Fruit fly (Drosophila melanogaster) whole organism, embryonic: ENCODE data around the gene Dif.

ENCODE experiments used
- Adf1 ChIP-seq: fragments of 200-800 bp; sonication (Bioruptor generic); IDR thresholded peaks from 2 replicates; pipeline ENCODE4 v1.3.6; 2022; ENCODE audit warnings: missing biosample characterization, missing genetic modification characterization
- Aef1 ChIP-seq: fragments of 200-800 bp; sonication (Bioruptor generic); IDR thresholded peaks from 3 replicates; pipeline ENCODE4 v1.3.6; 2022; ENCODE audit warnings: missing biosample characterization, missing genetic modification characterization
- Atf-2 ChIP-seq: fragments of 200-800 bp; sonication (Bioruptor generic); optimal IDR thresholded peaks from 2 replicates; lab custom pipeline; 2016; ENCODE audit warnings: missing biosample characterization, missing genetic modification characterization
- Bgb ChIP-seq: fragments of 200-800 bp; sonication (Bioruptor generic); IDR thresholded peaks from 2 replicates; pipeline ENCODE4 v1.3.6; 2022; ENCODE audit warnings: missing biosample characterization, missing genetic modification characterization; ENCODE audit not compliant: partially characterized antibody
- CG11695 ChIP-seq: fragments of 200-800 bp; sonication (Bioruptor generic); IDR thresholded peaks from 3 replicates; pipeline ENCODE4 v1.3.6; 2022; ENCODE audit warnings: missing biosample characterization, missing genetic modification characterization
- CG12071 ChIP-seq: fragments of 200-800 bp; sonication (Bioruptor generic); optimal IDR thresholded peaks from 3 replicates; lab custom pipeline; 2018; ENCODE audit warnings: missing biosample characterization, mild to moderate bottlenecking, missing genetic modification characterization
- CG1233 ChIP-seq: fragments of 200-800 bp; sonication (Bioruptor generic); optimal IDR thresholded peaks from 4 replicates; lab custom pipeline; 2018; ENCODE audit warnings: missing biosample characterization, mild to moderate bottlenecking, missing genetic modification characterization
- CG13287 ChIP-seq: fragments of 200-800 bp; sonication (Bioruptor generic); IDR thresholded peaks from 2 replicates; pipeline ENCODE4 v1.3.6; 2022; ENCODE audit warnings: missing biosample characterization, missing genetic modification characterization; ENCODE audit not compliant: partially characterized antibody
- CG13296 ChIP-seq: fragments of 200-800 bp; sonication (Bioruptor generic); optimal IDR thresholded peaks from 3 replicates; lab custom pipeline; 2018; ENCODE audit warnings: missing biosample characterization, mild to moderate bottlenecking, missing genetic modification characterization
- CG14860 ChIP-seq: fragments of 200-800 bp; sonication (Bioruptor generic); IDR thresholded peaks from 3 replicates; pipeline ENCODE4 v1.3.6; 2022; ENCODE audit warnings: missing biosample characterization, missing genetic modification characterization; ENCODE audit not compliant: partially characterized antibody
- CG15514 ChIP-seq: fragments of 200-800 bp; sonication (Bioruptor generic); optimal IDR thresholded peaks from 3 replicates; lab custom pipeline; 2017; ENCODE audit warnings: missing biosample characterization, missing genetic modification characterization, mild to moderate bottlenecking, moderate library complexity, missing genetic modification reagents
- CG3281 ChIP-seq: fragments of 200-800 bp; sonication (Bioruptor generic); optimal IDR thresholded peaks from 3 replicates; lab custom pipeline; 2017; ENCODE audit warnings: missing biosample characterization, mild to moderate bottlenecking, missing genetic modification characterization
- CG4328 ChIP-seq: fragments of 200-800 bp; sonication (Bioruptor generic); optimal IDR thresholded peaks from 3 replicates; lab custom pipeline; 2017; ENCODE audit warnings: missing biosample characterization, missing genetic modification reagents, missing genetic modification characterization
- CG4617 ChIP-seq: fragments of 200-800 bp; sonication (Bioruptor generic); optimal IDR thresholded peaks from 3 replicates; lab custom pipeline; 2016; ENCODE audit warnings: missing biosample characterization, missing genetic modification characterization, borderline replicate concordance
- CG6765 ChIP-seq: fragments of 200-800 bp; sonication (Bioruptor generic); optimal IDR thresholded peaks from 3 replicates; lab custom pipeline; 2017; ENCODE audit warnings: missing biosample characterization, mild to moderate bottlenecking, missing genetic modification characterization
- CG8924 ChIP-seq: fragments of 200-800 bp; optimal IDR thresholded peaks from 3 replicates; lab custom pipeline; 2019; ENCODE audit warnings: missing biosample characterization, mild to moderate bottlenecking, missing genetic modification characterization, moderate library complexity
- CG9609 ChIP-seq: fragments of 200-800 bp; sonication (Bioruptor generic); optimal IDR thresholded peaks from 3 replicates; lab custom pipeline; 2016; ENCODE audit warnings: missing biosample characterization, missing genetic modification characterization
- Dip3 ChIP-seq: fragments of 200-800 bp; sonication (Bioruptor generic); optimal IDR thresholded peaks from 3 replicates; lab custom pipeline; 2016; ENCODE audit warnings: missing biosample characterization, missing genetic modification characterization
- Dp ChIP-seq: fragments of 200-800 bp; sonication (Bioruptor generic); optimal IDR thresholded peaks from 2 replicates; lab custom pipeline; 2018; ENCODE audit warnings: missing biosample characterization, mild to moderate bottlenecking, missing genetic modification characterization, moderate library complexity
- E2f2 ChIP-seq: fragments of 200-800 bp; sonication (Bioruptor generic); IDR thresholded peaks from 2 replicates; pipeline ENCODE4 v1.3.6; 2022; ENCODE audit warnings: missing biosample characterization, missing genetic modification characterization
- Eip74EF ChIP-seq, 2 experiments: fragments of 200-800 bp in 1 of 2; fragments of >200 bp in 1 of 2; sonication (Bioruptor generic) in 1 of 2; optimal IDR thresholded peaks; 2 replicates each; lab custom pipeline; 2017 to 2019; ENCODE audit warnings: missing biosample characterization in 2 of 2, missing genetic modification characterization in 2 of 2, mild to moderate bottlenecking in 1 of 2, moderate library complexity in 1 of 2
- Ets97D ChIP-seq: fragments of 200-800 bp; sonication (Bioruptor generic); optimal IDR thresholded peaks from 3 replicates; lab custom pipeline; 2016; ENCODE audit warnings: missing biosample characterization, missing genetic modification characterization
- Fer2 ChIP-seq: fragments of 200-800 bp; sonication (Bioruptor generic); optimal IDR thresholded peaks from 2 replicates; lab custom pipeline; 2018; ENCODE audit warnings: missing biosample characterization, mild to moderate bottlenecking, missing genetic modification characterization, moderate library complexity
- HLHmδ ChIP-seq: fragments of 200-800 bp; sonication (Bioruptor generic); optimal IDR thresholded peaks from 2 replicates; lab custom pipeline; 2018; ENCODE audit warnings: missing biosample characterization, mild to moderate bottlenecking, missing genetic modification characterization, moderate library complexity
- Hand ChIP-seq: fragments of 200-800 bp; sonication (Bioruptor generic); optimal IDR thresholded peaks from 2 replicates; lab custom pipeline; 2017; ENCODE audit warnings: mild to moderate bottlenecking, missing biosample characterization, missing genetic modification reagents, missing genetic modification characterization
- HmgZ ChIP-seq: fragments of 200-800 bp; sonication (Bioruptor generic); optimal IDR thresholded peaks from 2 replicates; lab custom pipeline; 2018; ENCODE audit warnings: missing biosample characterization, mild to moderate bottlenecking, missing genetic modification characterization
- Hr3 ChIP-seq: fragments of 200-800 bp; sonication (Bioruptor generic); optimal IDR thresholded peaks from 3 replicates; lab custom pipeline; 2016; ENCODE audit warnings: missing biosample characterization, missing genetic modification characterization
- MBD-R2 ChIP-seq: fragments of 200-800 bp; sonication (Bioruptor generic); IDR thresholded peaks from 2 replicates; pipeline ENCODE4 v1.3.6; 2022; ENCODE audit warnings: missing biosample characterization, missing genetic modification characterization
- Opbp ChIP-seq: fragments of 200-800 bp; sonication (Bioruptor generic); IDR thresholded peaks from 3 replicates; pipeline ENCODE4 v1.3.6; 2022; ENCODE audit warnings: missing biosample characterization, missing genetic modification characterization; ENCODE audit not compliant: partially characterized antibody
- ase ChIP-seq: fragments of 200-800 bp; sonication (Bioruptor generic); IDR thresholded peaks from 3 replicates; pipeline ENCODE4 v1.3.6; 2022; ENCODE audit warnings: missing biosample characterization, missing genetic modification characterization
- bab2 ChIP-seq: fragments of 200-800 bp; sonication (Bioruptor generic); optimal IDR thresholded peaks from 2 replicates; lab custom pipeline; 2016; ENCODE audit warnings: missing biosample characterization, missing genetic modification characterization
- bsh ChIP-seq, 2 experiments: fragments of 200-800 bp; sonication (Bioruptor generic); optimal IDR thresholded peaks; 2 replicates each; lab custom pipeline; 2017 to 2018; ENCODE audit warnings: mild to moderate bottlenecking in 2 of 2, missing biosample characterization in 2 of 2, missing genetic modification characterization in 2 of 2, moderate library complexity in 1 of 2
- caup ChIP-seq: fragments of 200-800 bp; sonication (Bioruptor generic); optimal IDR thresholded peaks from 3 replicates; lab custom pipeline; 2017; ENCODE audit warnings: missing biosample characterization, mild to moderate bottlenecking, missing genetic modification characterization, moderate library complexity; ENCODE audit not compliant: severe bottlenecking
- chinmo ChIP-seq: fragments of 200-800 bp; sonication (Bioruptor generic); IDR thresholded peaks from 4 replicates; pipeline ENCODE4 v1.3.6; 2022; ENCODE audit warnings: missing biosample characterization, missing genetic modification characterization; ENCODE audit not compliant: partially characterized antibody
- crol ChIP-seq: fragments of 200-800 bp; sonication (Bioruptor generic); IDR thresholded peaks from 2 replicates; pipeline ENCODE4 v1.3.6; 2022; ENCODE audit warnings: missing biosample characterization, missing genetic modification characterization
- ewg ChIP-seq: fragments of 200-800 bp; sonication (Bioruptor generic); optimal IDR thresholded peaks from 3 replicates; lab custom pipeline; 2017; ENCODE audit warnings: mild to moderate bottlenecking, missing biosample characterization, missing genetic modification reagents, missing genetic modification characterization
- gem ChIP-seq: fragments of 200-800 bp; sonication (Bioruptor generic); optimal IDR thresholded peaks from 2 replicates; lab custom pipeline; 2019; ENCODE audit warnings: missing biosample characterization, mild to moderate bottlenecking, missing genetic modification characterization, moderate library complexity
- gfzf ChIP-seq: fragments of 200-800 bp; sonication (Bioruptor generic); optimal IDR thresholded peaks from 2 replicates; lab custom pipeline; 2016; ENCODE audit warnings: missing biosample characterization, mild to moderate bottlenecking, missing genetic modification characterization, moderate library complexity
- her ChIP-seq: fragments of 200-800 bp; sonication (Bioruptor generic); optimal IDR thresholded peaks from 2 replicates; lab custom pipeline; 2016; ENCODE audit warnings: missing biosample characterization, missing genetic modification characterization
- onecut ChIP-seq: fragments of 200-800 bp; sonication (Bioruptor generic); IDR thresholded peaks from 2 replicates; pipeline ENCODE4 v1.3.6; 2022; ENCODE audit warnings: missing biosample characterization, missing genetic modification characterization
- phol ChIP-seq: fragments of 200-800 bp; sonication (Bioruptor generic); optimal IDR thresholded peaks from 3 replicates; lab custom pipeline; 2018; ENCODE audit warnings: missing biosample characterization, mild to moderate bottlenecking, missing genetic modification characterization, moderate library complexity
- scrt ChIP-seq: fragments of 200-800 bp; sonication (Bioruptor generic); optimal IDR thresholded peaks from 2 replicates; lab custom pipeline; 2018; ENCODE audit warnings: missing biosample characterization, mild to moderate bottlenecking, missing genetic modification characterization, moderate library complexity
- sima ChIP-seq: fragments of 200-800 bp; sonication (Bioruptor generic); optimal IDR thresholded peaks from 2 replicates; lab custom pipeline; 2016; ENCODE audit warnings: missing biosample characterization, missing genetic modification characterization
- tgo ChIP-seq: fragments of 200-800 bp; sonication (Bioruptor generic); IDR thresholded peaks from 3 replicates; pipeline ENCODE4 v1.3.6; 2022; ENCODE audit warnings: missing biosample characterization, missing genetic modification characterization
- vvl ChIP-seq: fragments of 200-800 bp; sonication (Bioruptor generic); IDR thresholded peaks from 2 replicates; pipeline ENCODE4 v1.3.6; 2022; ENCODE audit warnings: missing biosample characterization, missing genetic modification characterization
- zen2 ChIP-seq: fragments of 200-800 bp; sonication (Bioruptor generic); IDR thresholded peaks from 3 replicates; pipeline ENCODE4 v1.3.6; 2022; ENCODE audit warnings: missing biosample characterization, missing genetic modification characterization; ENCODE audit not compliant: partially characterized antibody

Gene Dif

dm6 chr2L:17433030-17433912 is at the start of gene Dif, which contains the start of gene CG5043:
Dif (minus strand) TSS chr2L:17433161.
CG5043 (plus strand) TSS chr2L:17433862.
- TF ChIP-seq E2f2 (peak; percentile 86), CG15514 (GFP tag; lab: Kevin White, UChicago) (peak; percentile 28), CG12071 (GFP tag; lab: Kevin White, UChicago) (peak; percentile 41), HmgZ (peak; percentile 23), gfzf (GFP tag; lab: Kevin White, UChicago) (no peak), phol (tag; lab: Kevin White, UChicago) (no peak), Bgb (GFP tag; lab: Robert Waterston, UW) (peak; percentile 48; the same call in 1 of the 2 replicates), CG1233 (peak; percentile 7), Adf1 (GFP tag; lab: Robert Waterston, UW) (peak; percentile 55; the same call in 1 of the 2 replicates), ase (GFP tag; lab: Robert Waterston, UW) (no peak), bab2 (GFP tag; lab: Kevin White, UChicago) (no peak), CG3281 (GFP tag; lab: Kevin White, UChicago) (no peak), Ets97D (GFP tag; lab: Kevin White, UChicago) (peak; percentile 61), CG13287 (GFP tag; lab: Robert Waterston, UW) (peak; percentile 31), Fer2 (tag; lab: Kevin White, UChicago) (no peak), CG9609 (GFP tag; lab: Kevin White, UChicago) (no peak), CG13296 (no peak), bsh (GFP tag; optimal IDR thresholded peaks at IDR 0.05; lab: Kevin White, UChicago) (no peak), chinmo (peak; percentile 81; the same call in 1 of the 4 replicates), ewg (GFP tag; lab: Kevin White, UChicago) (peak; percentile 60), MBD-R2 (peak; percentile 28; the same call in 1 of the 2 replicates), zen2 (GFP tag; lab: Robert Waterston, UW) (peak; percentile 60; the same call in 1 of the 3 replicates), Opbp (GFP tag; lab: Robert Waterston, UW) (0 out of 3 replicates have a peak, but pooled peaks have one; percentile 18), CG11695 (GFP tag; lab: Robert Waterston, UW) (0 out of 3 replicates have a peak, but pooled peaks have one; percentile 21), Aef1 (peak; percentile 66), CG6765 (GFP tag; lab: Kevin White, UChicago) (peak; percentile 41), Dp (GFP tag; lab: Kevin White, UChicago) (peak; percentile 73), caup (GFP tag; lab: Kevin White, UChicago) (peak; percentile 29), Hand (GFP tag; lab: Kevin White, UChicago) (peak; percentile 1), CG14860 (GFP tag; lab: Robert Waterston, UW) (no peak), Atf-2 (no peak), HLHmδ (GFP tag; lab: Kevin White, UChicago) (no peak), vvl (GFP tag; lab: Robert Waterston, UW) (0 out of 2 replicates have a peak, but pooled peaks have one; percentile 50), her (GFP tag; lab: Kevin White, UChicago) (peak; percentile 20), crol (GFP tag; lab: Robert Waterston, UW) (peak; percentile 90)

- TF ChIP-seq Hr3 (GFP tag; lab: Kevin White, UChicago) (peak; percentile 99), gem (peak; percentile 100), tgo (GFP tag; lab: Robert Waterston, UW) (peak; percentile 99), CG4617 (GFP tag; lab: Kevin White, UChicago) (peak; percentile 95), onecut (GFP tag; lab: Robert Waterston, UW) (peak; percentile 94), CG4328 (GFP tag; lab: Kevin White, UChicago) (peak; percentile 33), sima (GFP tag; lab: Kevin White, UChicago) (peak; percentile 20), Eip74EF (GFP tag; optimal IDR thresholded peaks at IDR 0.05; lab: Kevin White, UChicago) (peak in 1 of 2 experiments; percentile 95), CG8924 (peak; percentile 98), scrt (GFP tag; lab: Kevin White, UChicago) (peak; percentile 97), Dip3 (GFP tag; lab: Kevin White, UChicago) (peak; percentile 92)
These were observed 48.1 kb upstream of the Dif start, which contains the start of the genes fws and Lamtor3 for dm6 chr2L:17480943-17481580. fws (minus strand) TSS chr2L:17481029. Lamtor3 (plus strand) TSS chr2L:17481231.
